Fruit fly (Drosophila melanogaster) whole organism, embryonic: ENCODE results near the gene PhKgamma.

Source experiments
- Ada2b ChIP-seq: fragments of 200-800 bp; sonication (Bioruptor generic); IDR thresholded peaks from 2 replicates; pipeline ENCODE4 v1.3.6; 2022; ENCODE audit warnings: missing biosample characterization, missing genetic modification characterization
- Bdp1 ChIP-seq: fragments of 200-800 bp; sonication (Bioruptor generic); optimal IDR thresholded peaks from 3 replicates; lab custom pipeline; 2016; ENCODE audit warnings: missing biosample characterization, missing genetic modification characterization
- CG10267 ChIP-seq: fragments of 200-800 bp; sonication (Bioruptor generic); optimal IDR thresholded peaks from 2 replicates; lab custom pipeline; 2018; ENCODE audit warnings: missing biosample characterization, mild to moderate bottlenecking, missing genetic modification characterization, moderate library complexity
- CG10543 ChIP-seq: fragments of 200-800 bp; sonication (Bioruptor generic); optimal IDR thresholded peaks from 3 replicates; lab custom pipeline; 2017; ENCODE audit warnings: missing biosample characterization, mild to moderate bottlenecking, missing genetic modification characterization, moderate library complexity
- CG11695 ChIP-seq: fragments of 200-800 bp; sonication (Bioruptor generic); IDR thresholded peaks from 3 replicates; pipeline ENCODE4 v1.3.6; 2022; ENCODE audit warnings: missing biosample characterization, missing genetic modification characterization
- CG12155 ChIP-seq: fragments of 200-800 bp; sonication (Bioruptor generic); optimal IDR thresholded peaks from 3 replicates; lab custom pipeline; 2016; ENCODE audit warnings: missing biosample characterization, missing genetic modification characterization
- CG12219 ChIP-seq: fragments of 200-800 bp; sonication (Bioruptor generic); optimal IDR thresholded peaks from 3 replicates; lab custom pipeline; 2018; ENCODE audit warnings: missing biosample characterization, mild to moderate bottlenecking, missing genetic modification characterization
- CG1233 ChIP-seq: fragments of 200-800 bp; sonication (Bioruptor generic); optimal IDR thresholded peaks from 4 replicates; lab custom pipeline; 2018; ENCODE audit warnings: missing biosample characterization, mild to moderate bottlenecking, missing genetic modification characterization
- CG13287 ChIP-seq: fragments of 200-800 bp; sonication (Bioruptor generic); IDR thresholded peaks from 2 replicates; pipeline ENCODE4 v1.3.6; 2022; ENCODE audit warnings: missing biosample characterization, missing genetic modification characterization; ENCODE audit not compliant: partially characterized antibody
- CG16779 ChIP-seq: fragments of 200-800 bp; sonication (Bioruptor generic); IDR thresholded peaks from 2 replicates; pipeline ENCODE4 v1.3.6; 2022; ENCODE audit warnings: missing biosample characterization, missing genetic modification characterization
- CG17359 ChIP-seq: fragments of 200-800 bp; sonication (Bioruptor generic); optimal IDR thresholded peaks from 3 replicates; lab custom pipeline; 2018; ENCODE audit warnings: missing biosample characterization, mild to moderate bottlenecking, missing genetic modification characterization, moderate library complexity
- CG18599 ChIP-seq: fragments of 200-800 bp; sonication (Bioruptor generic); optimal IDR thresholded peaks from 3 replicates; lab custom pipeline; 2017; ENCODE audit warnings: missing biosample characterization, missing genetic modification characterization, mild to moderate bottlenecking, moderate library complexity, missing genetic modification reagents
- CG3407 ChIP-seq: fragments of 200-800 bp; sonication (Bioruptor generic); optimal IDR thresholded peaks from 2 replicates; lab custom pipeline; 2018; ENCODE audit warnings: missing biosample characterization, mild to moderate bottlenecking, missing genetic modification characterization
- CG4360 ChIP-seq: fragments of 200-800 bp; sonication (Bioruptor generic); IDR thresholded peaks from 2 replicates; pipeline ENCODE4 v1.3.6; 2022; ENCODE audit warnings: missing biosample characterization, missing genetic modification characterization
- CG43689 ChIP-seq: fragments of 200-800 bp; sonication (Bioruptor generic); IDR thresholded peaks from 2 replicates; pipeline ENCODE4 v1.3.6; 2022; ENCODE audit warnings: missing biosample characterization, missing genetic modification characterization
- CG5245 ChIP-seq: fragments of 200-800 bp; sonication (Bioruptor generic); optimal IDR thresholded peaks from 3 replicates; lab custom pipeline; 2016; ENCODE audit warnings: missing biosample characterization, missing genetic modification characterization
- CG6683 ChIP-seq: fragments of 200-800 bp; sonication (Bioruptor generic); optimal IDR thresholded peaks from 2 replicates; lab custom pipeline; 2017; ENCODE audit warnings: missing biosample characterization, mild to moderate bottlenecking, missing genetic modification characterization, missing genetic modification reagents
- CG7372 ChIP-seq: fragments of 200-800 bp; sonication (Bioruptor generic); IDR thresholded peaks from 2 replicates; pipeline ENCODE4 v1.3.6; 2022; ENCODE audit warnings: missing biosample characterization, missing genetic modification characterization
- CG8281 ChIP-seq: fragments of 200-800 bp; sonication (Bioruptor generic); optimal IDR thresholded peaks from 2 replicates; lab custom pipeline; 2018; ENCODE audit warnings: missing biosample characterization, mild to moderate bottlenecking, missing genetic modification characterization, moderate library complexity
- CG8359 ChIP-seq: fragments of 200-800 bp; sonication (Bioruptor generic); optimal IDR thresholded peaks from 2 replicates; lab custom pipeline; 2017; ENCODE audit warnings: missing biosample characterization, mild to moderate bottlenecking, missing genetic modification characterization, borderline replicate concordance
- Dek ChIP-seq: fragments of 200-800 bp; sonication (Bioruptor generic); optimal IDR thresholded peaks from 3 replicates; lab custom pipeline; 2019; ENCODE audit warnings: missing biosample characterization, mild to moderate bottlenecking, missing genetic modification characterization, moderate library complexity
- Dp ChIP-seq: fragments of 200-800 bp; sonication (Bioruptor generic); optimal IDR thresholded peaks from 2 replicates; lab custom pipeline; 2018; ENCODE audit warnings: missing biosample characterization, mild to moderate bottlenecking, missing genetic modification characterization, moderate library complexity
- Gug ChIP-seq: fragments of 200-800 bp; sonication (Bioruptor generic); IDR thresholded peaks from 4 replicates; pipeline ENCODE4 v1.3.6; 2022; ENCODE audit warnings: missing biosample characterization, missing genetic modification characterization
- Lpt ChIP-seq: fragments of >200 bp; optimal IDR thresholded peaks from 2 replicates; lab custom pipeline; 2018; ENCODE audit warnings: missing biosample characterization, missing genetic modification characterization
- Mrtf ChIP-seq: fragments of 200-800 bp; sonication (Bioruptor generic); IDR thresholded peaks from 3 replicates; pipeline ENCODE4 v1.3.6; 2022; ENCODE audit warnings: missing biosample characterization, missing genetic modification characterization
- Opbp ChIP-seq: fragments of 200-800 bp; sonication (Bioruptor generic); IDR thresholded peaks from 3 replicates; pipeline ENCODE4 v1.3.6; 2022; ENCODE audit warnings: missing biosample characterization, missing genetic modification characterization; ENCODE audit not compliant: partially characterized antibody
- PHDP ChIP-seq: fragments of 200-800 bp; sonication (Bioruptor generic); optimal IDR thresholded peaks from 3 replicates; lab custom pipeline; 2018; ENCODE audit warnings: missing biosample characterization, mild to moderate bottlenecking, missing genetic modification characterization, moderate library complexity
- Pdp1 ChIP-seq, 2 experiments: fragments of 200-800 bp; sonication (Bioruptor generic); optimal IDR thresholded peaks; 3 replicates each; lab custom pipeline; 2016; ENCODE audit warnings: missing biosample characterization in 2 of 2, missing genetic modification characterization in 2 of 2, mild to moderate bottlenecking in 1 of 2, moderate library complexity in 1 of 2
- Sry-δ ChIP-seq: fragments of 200-800 bp; sonication (Bioruptor generic); optimal IDR thresholded peaks from 2 replicates; lab custom pipeline; 2016; ENCODE audit warnings: missing biosample characterization, missing genetic modification characterization
- Xbp1 ChIP-seq: fragments of 200-800 bp; sonication (Bioruptor generic); optimal IDR thresholded peaks from 3 replicates; lab custom pipeline; 2016; ENCODE audit warnings: missing biosample characterization, mild to moderate bottlenecking, missing genetic modification characterization
- ab ChIP-seq: fragments of 200-800 bp; sonication (Bioruptor generic); optimal IDR thresholded peaks from 2 replicates; lab custom pipeline; 2016; ENCODE audit warnings: missing biosample characterization, missing genetic modification characterization
- al ChIP-seq: fragments of 200-800 bp; sonication (Bioruptor generic); IDR thresholded peaks from 2 replicates; pipeline ENCODE4 v1.3.6; 2022; ENCODE audit warnings: missing biosample characterization, missing genetic modification characterization
- fru ChIP-seq: fragments of >200 bp; optimal IDR thresholded peaks from 2 replicates; lab custom pipeline; 2017
- gt ChIP-seq: fragments of 200-800 bp; sonication (Bioruptor generic); IDR thresholded peaks from 2 replicates; pipeline ENCODE4 v1.3.6; 2022; ENCODE audit warnings: missing biosample characterization, missing genetic modification characterization
- insv ChIP-seq, 2 experiments: fragments of 200-800 bp; sonication (Bioruptor generic); optimal IDR thresholded peaks; 3 replicates each; lab custom pipeline; 2016 to 2018; ENCODE audit warnings: missing biosample characterization in 2 of 2, missing genetic modification characterization in 2 of 2
- klu ChIP-seq: fragments of 200-800 bp; sonication (Bioruptor generic); IDR thresholded peaks from 2 replicates; pipeline ENCODE4 v1.3.6; 2022; ENCODE audit warnings: missing biosample characterization, missing genetic modification characterization
- lilli ChIP-seq: fragments of 200-800 bp; sonication (Bioruptor generic); optimal IDR thresholded peaks from 3 replicates; lab custom pipeline; 2016; ENCODE audit warnings: missing biosample characterization, missing genetic modification characterization
- maf-S ChIP-seq: fragments of 200-800 bp; sonication (Bioruptor generic); optimal IDR thresholded peaks from 2 replicates; lab custom pipeline; 2016; ENCODE audit warnings: missing biosample characterization, missing genetic modification characterization
- odd ChIP-seq: fragments of 200-800 bp; sonication (Bioruptor generic); optimal IDR thresholded peaks from 2 replicates; lab custom pipeline; 2017; ENCODE audit warnings: missing biosample characterization, mild to moderate bottlenecking, missing genetic modification characterization
- onecut ChIP-seq: fragments of 200-800 bp; sonication (Bioruptor generic); IDR thresholded peaks from 2 replicates; pipeline ENCODE4 v1.3.6; 2022; ENCODE audit warnings: missing biosample characterization, missing genetic modification characterization
- p53 ChIP-seq: fragments of 200-800 bp; sonication (Bioruptor generic); optimal IDR thresholded peaks from 2 replicates; lab custom pipeline; 2016; ENCODE audit warnings: missing biosample characterization, missing genetic modification characterization
- pb ChIP-seq: fragments of 200-800 bp; sonication (Bioruptor generic); optimal IDR thresholded peaks from 3 replicates; lab custom pipeline; 2016; ENCODE audit warnings: missing biosample characterization, missing genetic modification characterization
- psq ChIP-seq: fragments of 200-800 bp; sonication (Bioruptor generic); optimal IDR thresholded peaks from 2 replicates; lab custom pipeline; 2017; ENCODE audit warnings: missing biosample characterization, missing genetic modification characterization
- pum ChIP-seq: fragments of 200-800 bp; sonication (Bioruptor generic); optimal IDR thresholded peaks from 2 replicates; lab custom pipeline; 2016; ENCODE audit warnings: missing biosample characterization, missing genetic modification characterization
- repo ChIP-seq: fragments of 200-800 bp; sonication (Bioruptor generic); optimal IDR thresholded peaks from 2 replicates; lab custom pipeline; 2016; ENCODE audit warnings: missing biosample characterization, missing genetic modification characterization
- ro ChIP-seq: fragments of 200-800 bp; sonication (Bioruptor generic); IDR thresholded peaks from 2 replicates; pipeline ENCODE4 v1.3.6; 2022; ENCODE audit warnings: missing biosample characterization, missing genetic modification characterization
- sima ChIP-seq: fragments of 200-800 bp; sonication (Bioruptor generic); optimal IDR thresholded peaks from 2 replicates; lab custom pipeline; 2016; ENCODE audit warnings: missing biosample characterization, missing genetic modification characterization
- trem ChIP-seq: fragments of 200-800 bp; optimal IDR thresholded peaks from 3 replicates; lab custom pipeline; 2019; ENCODE audit warnings: missing biosample characterization, mild to moderate bottlenecking, missing genetic modification characterization, moderate library complexity
- trh ChIP-seq: fragments of 200-800 bp; sonication (Bioruptor generic); optimal IDR thresholded peaks from 2 replicates; lab custom pipeline; 2016; ENCODE audit warnings: missing biosample characterization, missing genetic modification characterization
- ttk ChIP-seq: fragments of 200-800 bp; sonication (Bioruptor generic); IDR thresholded peaks from 2 replicates; pipeline ENCODE4 v2.1.2; 2022; ENCODE audit warnings: missing biosample characterization, missing genetic modification characterization
- unc-4 ChIP-seq: fragments of 200-800 bp; sonication (Bioruptor generic); IDR thresholded peaks from 2 replicates; pipeline ENCODE4 v1.3.6; 2022; ENCODE audit warnings: missing biosample characterization, missing genetic modification characterization; ENCODE audit not compliant: partially characterized antibody
- vfl ChIP-seq: fragments of 200-800 bp; sonication (Bioruptor generic); optimal IDR thresholded peaks from 2 replicates; lab custom pipeline; 2016; ENCODE audit warnings: missing biosample characterization, missing genetic modification characterization

PhKgamma gene

dm6 chrX:11659080-11659479 lies 35.9 kb upstream of the PhKgamma start (continued):
- TF ChIP-seq pb (GFP tag; lab: Kevin White, UChicago) (no peak), ttk (peak; percentile 68), Dek (no peak), lilli (GFP tag; lab: Kevin White, UChicago) (no peak), CG18599 (GFP tag; lab: Kevin White, UChicago) (peak; percentile 28), CG1233 (no peak), CG4360 (GFP tag; lab: Robert Waterston, UW) (no peak), Mrtf (no peak), sima (GFP tag; lab: Kevin White, UChicago) (no peak), Ada2b (GFP tag; lab: Robert Waterston, UW) (0 out of 2 replicates have a peak, but pooled peaks have one; percentile 26), PHDP (tag; lab: Kevin White, UChicago) (peak; percentile 47), CG6683 (GFP tag; lab: Kevin White, UChicago) (no peak), psq (GFP tag; lab: Kevin White, UChicago) (no peak), odd (GFP tag; lab: Kevin White, UChicago) (no peak), maf-S (no peak), p53 (GFP tag; lab: Kevin White, UChicago) (no peak), pum (GFP tag; lab: Kevin White, UChicago) (no peak), CG12219 (GFP tag; lab: Kevin White, UChicago) (peak; percentile 5), Sry-δ (no peak), CG7372 (GFP tag; lab: Robert Waterston, UW) (no peak), trem (tag; lab: Kevin White, UChicago) (peak; percentile 45), unc-4 (GFP tag; lab: Robert Waterston, UW) (no peak), gt (GFP tag; lab: Robert Waterston, UW) (no peak), CG17359 (tag; lab: Kevin White, UChicago) (peak; percentile 59), CG3407 (GFP tag; lab: Kevin White, UChicago) (peak; percentile 20), Opbp (no peak), Bdp1 (GFP tag; lab: Kevin White, UChicago) (no peak), ro (GFP tag; lab: Robert Waterston, UW) (no peak), Gug (peak; percentile 30; the same call in 1 of the 4 replicates), CG5245 (GFP tag; lab: Kevin White, UChicago) (no peak), CG16779 (GFP tag; lab: Robert Waterston, UW) (no peak), onecut (no peak), Pdp1 (GFP tag; optimal IDR thresholded peaks at IDR 0.05; lab: Kevin White, UChicago) (no peak), CG8281 (tag; lab: Kevin White, UChicago) (peak; percentile 19), CG43689 (GFP tag; lab: Robert Waterston, UW) (no peak), klu (GFP tag; lab: Robert Waterston, UW) (no peak), CG12155 (GFP tag; lab: Kevin White, UChicago) (no peak), insv (GFP tag; optimal IDR thresholded peaks at IDR 0.05; lab: Kevin White, UChicago) (no peak), CG10267 (peak; percentile 31), Dp (no peak), trh (no peak), CG11695 (GFP tag; lab: Robert Waterston, UW) (0 out of 3 replicates have a peak, but pooled peaks have one; percentile 47), repo (GFP tag; lab: Kevin White, UChicago) (no peak), fru (lab: Kevin White, UChicago) (no peak), CG13287 (GFP tag; lab: Robert Waterston, UW) (no peak), Lpt (no peak), Xbp1 (GFP tag; lab: Kevin White, UChicago) (peak; percentile 32), CG8359 (GFP tag; lab: Kevin White, UChicago) (peak; percentile 19), vfl (GFP tag; lab: Kevin White, UChicago) (no peak), CG10543 (no peak), al (no peak), ab (no peak)
